Worm (Caenorhabditis elegans) whole organism, late embryonic: Measurements from ENCODE around the gene npp-10.

ENCODE experiments used
- ama-1 ChIP-seq: fragments of 150-350 bp; optimal IDR thresholded peaks from 2 replicates; lab custom pipeline; 2014
- ets-4 ChIP-seq: sonication (generic microtip); optimal IDR thresholded peaks from 2 replicates; lab custom pipeline; 2016; ENCODE audit warnings: missing genetic modification characterization, missing compliant biosample characterization
- eyg-1 ChIP-seq: sonication (generic microtip); optimal IDR thresholded peaks from 2 replicates; lab custom pipeline; 2016; ENCODE audit warnings: missing genotype, missing genetic modification characterization, missing compliant biosample characterization
- fkh-10 ChIP-seq: fragments of 150-350 bp; optimal IDR thresholded peaks from 2 replicates; lab custom pipeline; 2014; ENCODE audit warnings: missing biosample characterization, missing genetic modification reagents, missing genetic modification characterization
- lin-11 ChIP-seq: fragments of 200-800 bp; sonication (Bioruptor generic); optimal IDR thresholded peaks from 2 replicates; lab custom pipeline; 2018; ENCODE audit warnings: mild to moderate bottlenecking, missing genetic modification characterization, missing compliant biosample characterization
- pha-4 ChIP-seq: fragments of 150-350 bp; optimal IDR thresholded peaks from 2 replicates; lab custom pipeline; 2018; ENCODE audit warnings: missing biosample characterization, missing genetic modification reagents, missing genetic modification characterization
- ref-2 ChIP-seq: sonication (generic microtip); optimal IDR thresholded peaks from 2 replicates; lab custom pipeline; 2016; ENCODE audit warnings: missing genetic modification characterization, missing compliant biosample characterization
- ttx-3 ChIP-seq: sonication (generic microtip); optimal IDR thresholded peaks from 2 replicates; lab custom pipeline; 2016; ENCODE audit warnings: missing genetic modification reagents, missing genetic modification characterization, missing compliant biosample characterization
- unc-86 ChIP-seq: sonication (generic microtip); optimal IDR thresholded peaks from 2 replicates; lab custom pipeline; 2016; ENCODE audit warnings: missing genetic modification characterization, missing compliant biosample characterization

DNA sequence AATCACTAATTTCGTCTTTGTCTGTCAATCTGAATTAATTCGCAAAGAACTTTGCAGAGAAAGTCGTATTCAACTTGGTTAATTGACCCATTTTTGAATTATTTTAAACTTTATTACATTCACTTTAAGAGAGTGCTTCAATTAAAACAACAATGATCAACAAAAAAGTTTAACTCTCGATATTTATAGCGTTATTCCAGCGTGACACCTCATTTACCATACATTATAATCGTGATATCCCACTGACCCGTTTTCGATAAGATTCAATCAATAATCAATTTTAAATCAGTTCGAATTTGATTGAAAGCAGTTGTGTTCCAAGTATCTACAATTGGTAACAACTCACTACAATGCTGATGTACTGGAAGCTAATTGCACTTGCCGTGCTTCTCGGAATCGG lies 37.4 kb upstream of the npp-10 start, which contains the start of gene clc-10:
- no peak for TF ChIP-seq ttx-3 (tag; lab: Kevin White, UChicago)
- no peak for TF ChIP-seq lin-11
- no peak for TF ChIP-seq fkh-10 (GFP tag; lab: Kevin White, UChicago)
- TF ChIP-seq unc-86 (tag; lab: Kevin White, UChicago): no peak
- no peak for TF ChIP-seq ets-4
- TF ChIP-seq eyg-1 (tag; lab: Kevin White, UChicago): no peak
- TF ChIP-seq ama-1 (lab: Kevin White, UChicago): no peak
- TF ChIP-seq pha-4 (tag; lab: Kevin White, UChicago): no peak
- no peak for TF ChIP-seq ref-2
